Fruit fly (Drosophila melanogaster): ENCODE results near the gene Rac2.

Rac2 gene

dm6 chr3L:7422578-7422977 lies 12.4 kb downstream of the Rac2 start:
- peak; percentile 94 for TF ChIP-seq Deaf1 (tag; optimal IDR thresholded peaks at IDR 0.05)
- no peak for TF ChIP-seq Vsx1 (GFP tag; optimal IDR thresholded peaks at IDR 0.05)
- TF ChIP-seq Nf-YB (GFP tag; optimal IDR thresholded peaks at IDR 0.05) = peak; percentile 72
- TF ChIP-seq fd96Cb (tag; optimal IDR thresholded peaks at IDR 0.05) = no peak
- TF ChIP-seq abd-A (tag; optimal IDR thresholded peaks at IDR 0.05) = peak; percentile 89
- peak; percentile 91 for TF ChIP-seq ewg (GFP tag; optimal IDR thresholded peaks at IDR 0.05)
- TF ChIP-seq Asciz (GFP tag; optimal IDR thresholded peaks at IDR 0.05) = no peak
- peak; percentile 90 for TF ChIP-seq Nf-YC (tag; optimal IDR thresholded peaks at IDR 0.05)
- peak; percentile 99 for TF ChIP-seq CG11504 (tag; optimal IDR thresholded peaks at IDR 0.05)
- peak; percentile 42 for TF ChIP-seq mirr (GFP tag; optimal IDR thresholded peaks at IDR 0.05)
- peak; percentile 69 for TF ChIP-seq CG7372 (GFP tag; IDR thresholded peaks at IDR 0.05)
- TF ChIP-seq CG12071 (GFP tag; optimal IDR thresholded peaks at IDR 0.05) = peak; percentile 18
- TF ChIP-seq ERR (GFP tag; optimal IDR thresholded peaks at IDR 0.05) = no peak
- no peak for TF ChIP-seq nom (GFP tag; optimal IDR thresholded peaks at IDR 0.05)
- TF ChIP-seq crol (GFP tag; IDR thresholded peaks at IDR 0.05) = peak; percentile 95

dm6 chr3L:7404081-7404480 lies 30.9 kb downstream of the Rac2 start, which contains the start of gene CG8560:
Gene CG8560, minus strand, starts transcription at chr3L:7404181.
- TF ChIP-seq CG14860 (GFP tag; IDR thresholded peaks at IDR 0.05; ENCODE audit: partially characterized antibody) (peak; percentile 19; the same call in 1 of the 3 replicates), CG3838 (GFP tag; optimal IDR thresholded peaks at IDR 0.05) (no peak)

DNA sequence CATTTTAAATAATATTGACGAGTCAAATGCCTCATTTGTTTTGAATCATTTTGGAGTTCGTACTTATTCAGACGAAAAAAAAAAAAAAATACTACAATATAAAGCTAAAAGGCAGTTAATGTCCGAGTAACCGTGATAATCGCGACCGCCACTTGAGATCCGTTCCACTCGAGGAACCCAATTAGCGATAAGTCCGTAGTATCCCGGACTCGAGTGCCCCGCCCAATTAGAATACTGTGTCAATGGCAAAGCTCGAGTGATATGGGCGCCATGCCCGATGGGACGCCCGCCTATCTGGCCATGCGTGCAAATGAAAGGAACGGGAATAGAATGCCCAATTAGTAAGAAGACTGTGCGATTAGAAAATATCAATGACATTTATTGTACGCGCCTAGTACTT lies 33.0 kb downstream of the Rac2 start:
- no peak for TF ChIP-seq HLHmδ (GFP tag; optimal IDR thresholded peaks at IDR 0.05)
- TF ChIP-seq bbx (GFP tag; IDR thresholded peaks at IDR 0.05; ENCODE audit: partially characterized antibody) = no peak
- TF ChIP-seq CG18599 (GFP tag; optimal IDR thresholded peaks at IDR 0.05) = peak; percentile 13
- TF ChIP-seq sens (GFP tag) = peak; percentile 21
- TF ChIP-seq grn (GFP tag; optimal IDR thresholded peaks at IDR 0.05) = peak; percentile 27
- TF ChIP-seq exex (tag; optimal IDR thresholded peaks at IDR 0.05) = peak; percentile 89
- peak; percentile 46 for TF ChIP-seq sug (tag; optimal IDR thresholded peaks at IDR 0.05)
- TF ChIP-seq stc (GFP tag; IDR thresholded peaks at IDR 0.05) = no peak
- peak; percentile 52; the same call in 2 of the 3 replicates for TF ChIP-seq vnd (GFP tag; IDR thresholded peaks at IDR 0.05; ENCODE audit: partially characterized antibody)
- TF ChIP-seq GATAe (GFP tag; conservative IDR thresholded peaks at IDR 0.05) = peak; percentile 26; the same call in 1 of the 2 replicates

dm6 chr3L:7399770-7400169 lies 35.2 kb downstream of the Rac2 start, which contains the start of gene CG18417:
Gene CG18417, plus strand, starts transcription at chr3L:7400070.
- no peak for TF ChIP-seq CG34376 (GFP tag; optimal IDR thresholded peaks at IDR 0.05)
- no peak for TF ChIP-seq CG18011 (GFP tag; optimal IDR thresholded peaks at IDR 0.05)
- TF ChIP-seq sim (GFP tag; IDR thresholded peaks at IDR 0.05) = no peak
- TF ChIP-seq en (GFP tag; optimal IDR thresholded peaks at IDR 0.05) = no peak
- TF ChIP-seq CG3726 (GFP tag; IDR thresholded peaks at IDR 0.05) = no peak
- peak; percentile 13 for TF ChIP-seq exex (tag; optimal IDR thresholded peaks at IDR 0.05)

DNA sequence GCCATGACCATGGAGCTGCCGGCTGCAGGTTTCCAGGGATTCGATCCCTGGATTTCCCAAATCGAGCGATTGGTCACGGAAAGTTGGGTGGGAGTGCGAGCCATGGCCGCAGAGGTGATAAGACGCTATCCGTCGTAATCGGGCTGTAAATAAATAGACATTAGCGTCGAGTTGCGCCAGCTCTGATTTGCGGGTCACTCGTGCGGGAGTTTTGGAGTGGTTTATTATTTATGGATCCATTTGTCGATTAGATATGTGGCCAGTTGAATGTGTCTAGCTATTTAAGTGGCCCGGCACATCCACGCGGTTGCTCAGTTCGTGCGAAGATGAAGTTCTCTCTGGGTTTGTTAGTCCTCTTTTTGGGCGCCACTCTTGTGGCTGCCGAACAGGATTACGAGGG lies 37.0 kb downstream of the Rac2 start, which contains the start of gene CG8562:
CG8562 (plus strand) TSS at position 307 of the 400 bp plus-strand sequence.
- TF ChIP-seq unpg (GFP tag; optimal IDR thresholded peaks at IDR 0.05) (no peak), grn (GFP tag; optimal IDR thresholded peaks at IDR 0.05) (peak; percentile 33), en (GFP tag; optimal IDR thresholded peaks at IDR 0.05) (no peak), CkIIα-i1 (GFP tag; IDR thresholded peaks at IDR 0.05) (no peak), CG7839 (tag; optimal IDR thresholded peaks at IDR 0.05) (no peak), hth (optimal IDR thresholded peaks at IDR 0.05) (no peak), CG6683 (GFP tag; optimal IDR thresholded peaks at IDR 0.05) (no peak), CG1647 (GFP tag; optimal IDR thresholded peaks at IDR 0.05) (no peak), NFAT (GFP tag; IDR thresholded peaks at IDR 0.05) (no peak), CG9215 (GFP tag; IDR thresholded peaks at IDR 0.05) (no peak), CG10321 (GFP tag; IDR thresholded peaks at IDR 0.05) (no peak), exex (tag; optimal IDR thresholded peaks at IDR 0.05) (peak; percentile 94), vnd (GFP tag; IDR thresholded peaks at IDR 0.05; ENCODE audit: partially characterized antibody) (peak; percentile 43; the same call in 2 of the 3 replicates), Hey (tag; optimal IDR thresholded peaks at IDR 0.05) (peak; percentile 64), dati (GFP tag; IDR thresholded peaks at IDR 0.05) (no peak), zf30C (GFP tag; optimal IDR thresholded peaks at IDR 0.05) (no peak)

Data from whole organism, embryonic.